Worm (Caenorhabditis elegans): ENCODE measurements around the gene T09F3.7.
A peak's percentile ranks its signal among the peaks of the same experiment; 100 is the strongest.

Gene T09F3.7

ce11 chrII:10389038-10389437, 1.9 kb upstream of the T09F3.7 start (continued):
- TF ChIP-seq let-607 (tag; optimal IDR thresholded peaks at IDR 0.05) (peak; percentile 64 to 67), F10E7.11 (tag; optimal IDR thresholded peaks at IDR 0.05) (no peak), mxl-1 (tag; optimal IDR thresholded peaks at IDR 0.05) (no peak), F39B2.1 (GFP tag; IDR thresholded peaks at IDR 0.05) (no peak), Y53G8AR.9 (GFP tag; conservative IDR thresholded peaks at IDR 0.05) (peak; percentile 6; the same call in 1 of the 2 replicates), Y67H2A.10 (GFP tag; conservative IDR thresholded peaks at IDR 0.05) (no peak), K12H6.12 (tag; optimal IDR thresholded peaks at IDR 0.05) (peak; percentile 43), pbrm-1 (GFP tag; IDR thresholded peaks at IDR 0.05) (peak; percentile 59; the same call in 1 of the 2 replicates), ztf-3 (GFP tag; optimal IDR thresholded peaks at IDR 0.05) (no peak), attf-5 (GFP tag; optimal IDR thresholded peaks at IDR 0.05) (peak; percentile 69), madf-6 (GFP tag; IDR thresholded peaks at IDR 0.05) (no peak), pha-4 (tag; optimal IDR thresholded peaks at IDR 0.05) (peak; percentile 82), aptf-2 (GFP tag; conservative IDR thresholded peaks at IDR 0.05) (no peak), die-1 (tag; optimal IDR thresholded peaks at IDR 0.05) (peak; percentile 65), unc-62 (GFP tag; optimal IDR thresholded peaks at IDR 0.05) (peak; percentile 25), ekl-4 (GFP tag; IDR thresholded peaks at IDR 0.05) (peak; percentile 52), F22D6.2 (tag; optimal IDR thresholded peaks at IDR 0.05) (peak; percentile 61), tlf-1 (GFP tag; optimal IDR thresholded peaks at IDR 0.05) (peak; percentile 8), mel-28 (tag; optimal IDR thresholded peaks at IDR 0.05; ENCODE audit: borderline replicate concordance) (no peak), chd-7 (tag; optimal IDR thresholded peaks at IDR 0.05) (peak; percentile 68), F57C9.4 (tag; optimal IDR thresholded peaks at IDR 0.05) (no peak), sea-2 (GFP tag; IDR thresholded peaks at IDR 0.05) (no peak), rcor-1 (GFP tag; IDR thresholded peaks at IDR 0.05) (0 out of 2 replicates have a peak, but pooled peaks have one; percentile 6), B0035.1 (tag; optimal IDR thresholded peaks at IDR 0.05) (no peak), attf-6 (GFP tag; IDR thresholded peaks at IDR 0.05) (no peak), nhr-80 (tag; optimal IDR thresholded peaks at IDR 0.05) (peak; percentile 88), K11D2.4 (GFP tag; IDR thresholded peaks at IDR 0.05) (peak; percentile 77), cebp-2 (GFP tag; IDR thresholded peaks at IDR 0.05) (no peak), zfh-2 (GFP tag; conservative IDR thresholded peaks at IDR 0.05) (no peak), Y53F4B.3 (GFP tag; IDR thresholded peaks at IDR 0.05) (no peak), repo-1 (tag; optimal IDR thresholded peaks at IDR 0.05) (no peak), cebp-1 (GFP tag; IDR thresholded peaks at IDR 0.05) (peak; percentile 8; the same call in 1 of the 2 replicates), cebp-1 (tag; optimal IDR thresholded peaks at IDR 0.05) (peak; percentile 73), lsl-1 (GFP tag; optimal IDR thresholded peaks at IDR 0.05) (no peak), F23B12.7 (tag; optimal IDR thresholded peaks at IDR 0.05; ENCODE audit: insufficient read depth) (no peak), hmg-20 (GFP tag; IDR thresholded peaks at IDR 0.05) (no peak), mes-4 (tag; optimal IDR thresholded peaks at IDR 0.05) (no peak), nfyb-1 (GFP tag; IDR thresholded peaks at IDR 0.05) (peak; percentile 75; the same call in 1 of the 2 replicates), bed-1 (GFP tag; IDR thresholded peaks at IDR 0.05) (no peak), ZK185.1 (tag; optimal IDR thresholded peaks at IDR 0.05; ENCODE audit: poor library complexity, severe bottlenecking) (peak; percentile 56), F55B11.4 (tag; optimal IDR thresholded peaks at IDR 0.05; ENCODE audit: borderline replicate concordance, insufficient read depth) (no peak), snpc-3.4 (tag; optimal IDR thresholded peaks at IDR 0.05) (no peak), ets-4 (GFP tag; optimal IDR thresholded peaks at IDR 0.05) (peak; percentile 59), ztf-28 (GFP tag; IDR thresholded peaks at IDR 0.05) (no peak), lin-26 (GFP tag; IDR thresholded peaks at IDR 0.05) (peak; percentile 64; the same call in 1 of the 2 replicates), gei-17 (GFP tag; optimal IDR thresholded peaks at IDR 0.05) (peak; percentile 6), bed-2 (GFP tag; IDR thresholded peaks at IDR 0.05) (no peak)

Data from whole organism, young adult.